Worm (Caenorhabditis elegans): ENCODE data around the gene C18H9.6.

C18H9.6 gene

ce11 chrII:6654284-6654683 is 47.1 kb downstream of the C18H9.6 start, which contains the start of gene T19D12.9:
Gene T19D12.9 (minus strand): TSS chrII:6654384.
- TF ChIP-seq ama-1 (optimal IDR thresholded peaks at IDR 0.05) (no peak), nhr-47 (tag; optimal IDR thresholded peaks at IDR 0.05) (no peak), efl-1 (optimal IDR thresholded peaks at IDR 0.05) (no peak), efl-1 (GFP tag; optimal IDR thresholded peaks at IDR 0.05 in 1 of 2) (peak in 1 of 2 experiments; percentile 10), ceh-63 (GFP tag; optimal IDR thresholded peaks at IDR 0.05) (no peak)

- TF ChIP-seq zag-1 (tag; optimal IDR thresholded peaks at IDR 0.05) (no peak), unc-98 (GFP tag; IDR thresholded peaks at IDR 0.05) (no peak), aly-2 (tag; optimal IDR thresholded peaks at IDR 0.05) (no peak), pqm-1 (tag; optimal IDR thresholded peaks at IDR 0.05) (no peak), efl-1 (optimal IDR thresholded peaks at IDR 0.05) (no peak), efl-1 (GFP tag; optimal IDR thresholded peaks at IDR 0.05 in 1 of 2) (no peak), C04F5.9 (tag; optimal IDR thresholded peaks at IDR 0.05) (no peak), hpl-2 (GFP tag; optimal IDR thresholded peaks at IDR 0.05) (no peak), nhr-84 (tag; optimal IDR thresholded peaks at IDR 0.05) (no peak), mab-9 (GFP tag; IDR thresholded peaks at IDR 0.05) (no peak)
Observed at ce11 chrII:6651719-6652118, 49.7 kb downstream of the C18H9.6 start, which contains the start of gene sra-26. Gene sra-26 (minus strand): TSS chrII:6651819.

All from whole organism, L1 larva.